Worm (Caenorhabditis elegans): Measurements from ENCODE around the gene rnp-2.

DNA sequence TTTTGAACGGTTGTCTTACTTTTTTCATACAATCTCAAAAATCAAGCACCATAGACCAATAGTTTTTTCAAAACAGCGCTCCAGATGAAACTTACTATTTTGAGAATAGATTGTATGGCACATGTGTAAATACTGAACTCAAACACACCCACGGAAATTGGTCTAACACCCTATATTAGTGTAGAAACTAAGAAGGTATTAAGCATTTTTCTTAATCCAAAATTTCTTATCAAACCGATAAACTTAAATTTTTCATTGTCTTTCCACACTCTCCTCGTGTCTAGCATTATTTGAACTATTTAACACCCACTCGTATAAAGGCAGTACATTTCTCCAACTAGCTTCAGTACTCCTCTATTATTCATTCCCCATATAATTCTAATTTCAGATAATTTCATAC lies 21.7 kb upstream of the rnp-2 start:
- TF ChIP-seq lsy-12 (tag; optimal IDR thresholded peaks at IDR 0.05) (no peak), nhr-77 (tag; optimal IDR thresholded peaks at IDR 0.05) (no peak), unc-62 (GFP tag; optimal IDR thresholded peaks at IDR 0.05) (no peak), zag-1 (tag; optimal IDR thresholded peaks at IDR 0.05) (no peak), elt-1 (tag; optimal IDR thresholded peaks at IDR 0.05) (no peak), pha-4 (tag; optimal IDR thresholded peaks at IDR 0.05) (no peak), jun-1 (tag; optimal IDR thresholded peaks at IDR 0.05) (no peak), R02D3.7 (tag; optimal IDR thresholded peaks at IDR 0.05) (no peak), skn-1 (tag; optimal IDR thresholded peaks at IDR 0.05) (no peak)
